Fruit fly (Drosophila melanogaster): ENCODE measurements around the gene CG10576.

DNA sequence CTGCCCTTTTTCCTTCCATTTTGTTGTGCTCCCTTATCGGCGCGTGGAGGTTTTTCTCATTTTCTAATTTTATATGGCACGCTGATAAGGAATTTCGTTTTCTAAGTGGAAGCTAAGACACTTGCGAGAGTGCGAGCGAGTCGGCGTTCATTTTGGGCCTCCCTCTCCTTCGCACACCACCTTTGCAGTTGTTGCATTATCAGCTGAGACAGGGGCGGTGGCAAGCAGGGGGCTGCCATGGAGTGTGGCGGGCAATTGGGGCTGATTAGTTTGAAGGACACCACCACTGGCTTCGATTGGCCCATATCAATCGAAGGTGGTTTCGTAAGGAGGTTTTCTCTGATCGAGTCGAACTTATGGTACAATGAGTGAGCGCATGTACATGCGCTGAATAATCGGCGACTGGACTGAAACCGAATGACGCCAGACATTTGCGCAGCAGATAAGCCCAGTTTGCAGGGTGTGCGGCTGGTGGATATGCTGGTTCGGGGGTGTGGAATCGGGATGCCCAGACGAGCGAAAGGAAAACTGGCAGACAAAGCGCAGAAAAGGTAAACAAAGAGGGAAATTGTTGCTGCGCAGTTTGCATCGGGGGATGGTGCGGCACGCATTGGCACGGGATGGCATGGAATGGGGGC is 44.3 kb upstream of the CG10576 start:
- TF ChIP-seq Abd-B (GFP tag; optimal IDR thresholded peaks at IDR 0.05) (no peak), GATAd (GFP tag; optimal IDR thresholded peaks at IDR 0.05) (no peak), brk (GFP tag; optimal IDR thresholded peaks at IDR 0.05) (no peak), h (GFP tag; optimal IDR thresholded peaks at IDR 0.05) (peak; percentile 84), OdsH (GFP tag; optimal IDR thresholded peaks at IDR 0.05) (peak; percentile 11), CG9705 (GFP tag; optimal IDR thresholded peaks at IDR 0.05) (no peak)
